Worm (Caenorhabditis elegans): ENCODE results near the gene zipt-9.

Gene zipt-9

DNA sequence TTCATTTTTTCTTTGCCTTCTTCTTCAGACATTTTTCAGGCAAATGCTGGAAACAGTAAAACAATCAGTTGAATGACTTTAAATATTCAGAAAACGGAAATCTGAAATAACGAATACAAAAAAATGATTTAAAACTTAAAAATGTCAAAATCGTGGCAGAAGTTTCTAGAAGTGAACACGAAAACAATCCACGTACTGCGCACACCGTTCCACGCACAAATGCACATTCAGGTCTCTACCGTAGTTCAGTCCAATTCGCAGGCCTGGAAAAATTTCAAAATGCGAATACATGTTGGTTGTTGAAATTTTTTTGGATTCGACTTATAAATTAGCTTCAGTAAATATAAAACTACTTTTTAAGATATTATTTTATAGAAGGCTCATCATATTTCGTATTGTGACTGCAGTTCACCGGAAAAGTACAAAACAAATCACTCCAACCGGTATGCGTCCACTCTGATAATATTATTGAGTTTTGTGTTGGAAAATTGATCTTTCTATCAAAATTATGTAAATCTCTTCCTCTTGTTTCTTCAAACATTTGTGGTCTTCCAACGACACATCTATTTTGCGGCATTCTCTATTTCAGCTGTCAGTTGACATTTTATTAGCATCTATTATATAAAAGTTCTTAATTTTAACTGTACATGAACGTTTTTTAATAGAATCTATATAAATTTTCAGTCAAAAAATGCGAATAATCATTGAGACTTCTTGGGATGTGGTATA is 43.0 kb downstream of the zipt-9 start, which contains the start of the genes mip-2 and F58G11.4:
TSS of gene mip-2 (minus strand) at position 48 of the 729 bp plus-strand sequence.
TSS of gene F58G11.4 (plus strand) at position 679 of the 729 bp plus-strand sequence.
- TF ChIP-seq mdl-1 (tag; optimal IDR thresholded peaks at IDR 0.05) (no peak), lin-13 (GFP tag; optimal IDR thresholded peaks at IDR 0.05) (no peak), sma-3 (GFP tag; optimal IDR thresholded peaks at IDR 0.05) (no peak), R02D3.7 (tag; optimal IDR thresholded peaks at IDR 0.05) (no peak), lin-39 (tag; optimal IDR thresholded peaks at IDR 0.05) (no peak), F13H6.1 (tag; optimal IDR thresholded peaks at IDR 0.05) (no peak), skn-1 (tag; optimal IDR thresholded peaks at IDR 0.05) (no peak), fos-1 (tag; optimal IDR thresholded peaks at IDR 0.05) (no peak), lsy-2 (tag; optimal IDR thresholded peaks at IDR 0.05) (no peak), elt-1 (tag; optimal IDR thresholded peaks at IDR 0.05) (no peak), blmp-1 (tag; optimal IDR thresholded peaks at IDR 0.05; ENCODE audit: insufficient read depth) (no peak), aly-2 (tag; optimal IDR thresholded peaks at IDR 0.05) (no peak), nhr-6 (tag; optimal IDR thresholded peaks at IDR 0.05) (no peak), peb-1 (tag; optimal IDR thresholded peaks at IDR 0.05) (no peak), zag-1 (tag; optimal IDR thresholded peaks at IDR 0.05) (no peak)

DNA sequence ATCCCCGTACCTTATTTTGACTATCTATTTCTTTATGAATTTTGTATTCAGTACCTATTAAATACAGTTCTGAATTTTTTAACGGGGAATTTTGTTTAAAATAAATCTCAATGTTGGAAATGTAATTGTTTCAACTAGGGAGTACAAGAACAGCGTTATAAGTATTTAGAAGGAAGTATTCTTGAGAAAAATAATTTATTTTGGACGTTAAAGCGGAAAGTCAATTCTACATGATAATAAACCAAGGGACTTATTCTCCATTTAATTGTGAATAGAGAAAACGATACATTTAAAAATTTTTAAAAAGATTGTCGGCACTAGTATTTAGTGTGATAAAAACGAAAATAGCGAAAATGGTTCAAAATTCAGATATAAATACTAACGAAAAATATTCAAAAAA is 45.9 kb downstream of the zipt-9 start:
- TF ChIP-seq fos-1 (tag; optimal IDR thresholded peaks at IDR 0.05) (no peak), skn-1 (tag; optimal IDR thresholded peaks at IDR 0.05) (no peak), nhr-10 (tag; optimal IDR thresholded peaks at IDR 0.05) (no peak), nhr-77 (tag; optimal IDR thresholded peaks at IDR 0.05) (no peak), mab-5 (tag; optimal IDR thresholded peaks at IDR 0.05) (no peak), ztf-11 (tag; optimal IDR thresholded peaks at IDR 0.05) (no peak), blmp-1 (tag; optimal IDR thresholded peaks at IDR 0.05; ENCODE audit: insufficient read depth) (no peak), aly-2 (tag; optimal IDR thresholded peaks at IDR 0.05) (no peak), F13H6.1 (tag; optimal IDR thresholded peaks at IDR 0.05) (no peak), gmeb-1 (tag; optimal IDR thresholded peaks at IDR 0.05) (no peak), nhr-23 (tag; optimal IDR thresholded peaks at IDR 0.05) (no peak), elt-1 (tag; optimal IDR thresholded peaks at IDR 0.05) (no peak)

ce11 chrV:13668337-13668736 is 46.7 kb downstream of the zipt-9 start:
- TF ChIP-seq F13H6.1 (tag; optimal IDR thresholded peaks at IDR 0.05) (no peak), gmeb-1 (tag; optimal IDR thresholded peaks at IDR 0.05) (no peak), sma-3 (GFP tag; optimal IDR thresholded peaks at IDR 0.05) (no peak), zag-1 (tag; optimal IDR thresholded peaks at IDR 0.05) (no peak), mbf-1 (tag; optimal IDR thresholded peaks at IDR 0.05) (no peak), ama-1 (optimal IDR thresholded peaks at IDR 0.05) (no peak), mab-5 (tag; optimal IDR thresholded peaks at IDR 0.05) (no peak), elt-3 (tag; optimal IDR thresholded peaks at IDR 0.05) (no peak), elt-1 (tag; optimal IDR thresholded peaks at IDR 0.05) (no peak), aly-2 (tag; optimal IDR thresholded peaks at IDR 0.05) (no peak), unc-55 (GFP tag; optimal IDR thresholded peaks at IDR 0.05) (no peak), nhr-6 (tag; optimal IDR thresholded peaks at IDR 0.05) (no peak), nhr-10 (tag; optimal IDR thresholded peaks at IDR 0.05) (no peak), dmd-4 (tag; optimal IDR thresholded peaks at IDR 0.05) (no peak)

ce11 chrV:13666460-13666859 is 48.6 kb downstream of the zipt-9 start:
- TF ChIP-seq dmd-4 (tag; optimal IDR thresholded peaks at IDR 0.05) (no peak), elt-1 (tag; optimal IDR thresholded peaks at IDR 0.05) (no peak), sma-3 (GFP tag; optimal IDR thresholded peaks at IDR 0.05) (no peak), nhr-25 (tag; optimal IDR thresholded peaks at IDR 0.05) (no peak), nhr-77 (tag; optimal IDR thresholded peaks at IDR 0.05) (no peak), elt-3 (tag; optimal IDR thresholded peaks at IDR 0.05) (no peak), nhr-11 (tag; optimal IDR thresholded peaks at IDR 0.05) (no peak), ama-1 (optimal IDR thresholded peaks at IDR 0.05) (no peak), R02D3.7 (tag; optimal IDR thresholded peaks at IDR 0.05) (no peak), nhr-23 (tag; optimal IDR thresholded peaks at IDR 0.05) (no peak), unc-39 (tag; optimal IDR thresholded peaks at IDR 0.05) (no peak), F13H6.1 (tag; optimal IDR thresholded peaks at IDR 0.05) (no peak), lin-11 (tag; optimal IDR thresholded peaks at IDR 0.05) (no peak), gmeb-1 (tag; optimal IDR thresholded peaks at IDR 0.05) (no peak), ztf-4 (tag; optimal IDR thresholded peaks at IDR 0.05) (no peak), sma-9 (GFP tag; optimal IDR thresholded peaks at IDR 0.05) (no peak), sma-9 (tag; optimal IDR thresholded peaks at IDR 0.05) (no peak), ZK546.5 (tag; optimal IDR thresholded peaks at IDR 0.05) (no peak), nhr-6 (tag; optimal IDR thresholded peaks at IDR 0.05) (no peak), fos-1 (tag; optimal IDR thresholded peaks at IDR 0.05) (no peak)
